Worm (Caenorhabditis elegans): Measurements from ENCODE around the gene C18E9.5.

DNA sequence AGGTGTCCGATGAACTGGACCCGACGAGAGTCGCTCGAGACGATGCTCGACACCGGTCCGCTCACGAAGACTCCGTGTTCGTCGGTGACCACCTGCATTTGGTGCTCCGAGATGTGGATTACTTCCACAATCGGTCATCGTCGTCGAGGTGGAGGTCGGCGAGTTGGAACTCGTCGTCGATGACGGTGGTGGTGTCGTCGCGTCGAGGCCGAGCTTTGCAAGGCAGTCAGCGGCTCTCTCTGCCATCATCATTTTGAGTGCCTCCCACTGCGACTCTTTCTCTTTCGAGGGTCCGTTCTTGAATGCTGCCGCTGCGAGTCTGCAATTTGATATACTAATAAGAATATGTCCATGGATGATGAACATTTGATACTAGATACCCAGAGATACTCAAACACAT lies 38.0 kb downstream of the C18E9.5 start:
- TF ChIP-seq T22C8.4 (GFP tag; IDR thresholded peaks at IDR 0.05) (no peak), flt-1 (GFP tag; IDR thresholded peaks at IDR 0.05) (no peak), ztf-23 (GFP tag; IDR thresholded peaks at IDR 0.05) (no peak), ztf-29 (GFP tag; IDR thresholded peaks at IDR 0.05) (no peak), klf-2 (GFP tag; conservative IDR thresholded peaks at IDR 0.05) (no peak), med-1 (GFP tag; optimal IDR thresholded peaks at IDR 0.05; ENCODE audit: insufficient read depth) (no peak), tab-1 (GFP tag; IDR thresholded peaks at IDR 0.05) (no peak)
